Fruit fly (Drosophila melanogaster) whole organism, embryonic: Measurements from ENCODE around the gene IA-2.

Experiments used
- Ada2b ChIP-seq: fragments of 200-800 bp; sonication (Bioruptor generic); IDR thresholded peaks from 2 replicates; pipeline ENCODE4 v1.3.6; 2022; ENCODE audit warnings: missing biosample characterization, missing genetic modification characterization
- Bteb2 ChIP-seq: fragments of 200-800 bp; sonication (Bioruptor generic); optimal IDR thresholded peaks from 2 replicates; lab custom pipeline; 2016; ENCODE audit warnings: missing biosample characterization, missing genetic modification characterization
- CG1024 ChIP-seq: fragments of 200-800 bp; sonication (Bioruptor generic); IDR thresholded peaks from 2 replicates; pipeline ENCODE4 v1.3.6; 2022; ENCODE audit warnings: missing biosample characterization, missing genetic modification characterization
- CG10462 ChIP-seq: fragments of 200-800 bp; sonication (Bioruptor generic); optimal IDR thresholded peaks from 2 replicates; lab custom pipeline; 2016; ENCODE audit warnings: missing biosample characterization, missing genetic modification characterization
- CG11085 ChIP-seq: fragments of 200-800 bp; sonication (Bioruptor generic); IDR thresholded peaks from 2 replicates; pipeline ENCODE4 v1.3.6; 2022; ENCODE audit warnings: missing biosample characterization, missing genetic modification characterization
- CG12942 ChIP-seq: fragments of 200-800 bp; sonication (Bioruptor generic); optimal IDR thresholded peaks from 3 replicates; lab custom pipeline; 2016; ENCODE audit warnings: missing biosample characterization, missing genetic modification characterization
- CG15601 ChIP-seq: fragments of 200-800 bp; sonication (Bioruptor generic); optimal IDR thresholded peaks from 3 replicates; lab custom pipeline; 2019; ENCODE audit warnings: missing biosample characterization, mild to moderate bottlenecking, missing genetic modification characterization, moderate library complexity
- CG16779 ChIP-seq: fragments of 200-800 bp; sonication (Bioruptor generic); IDR thresholded peaks from 2 replicates; pipeline ENCODE4 v1.3.6; 2022; ENCODE audit warnings: missing biosample characterization, missing genetic modification characterization
- CG17186 ChIP-seq: fragments of 200-800 bp; sonication (Bioruptor generic); optimal IDR thresholded peaks from 3 replicates; lab custom pipeline; 2017; ENCODE audit warnings: missing biosample characterization, missing genetic modification reagents, missing genetic modification characterization
- CG18262 ChIP-seq: fragments of 200-800 bp; optimal IDR thresholded peaks from 3 replicates; lab custom pipeline; 2019; ENCODE audit warnings: missing biosample characterization, mild to moderate bottlenecking, missing genetic modification characterization, moderate library complexity
- CG18476 ChIP-seq: fragments of 200-800 bp; sonication (Bioruptor generic); optimal IDR thresholded peaks from 2 replicates; lab custom pipeline; 2016; ENCODE audit warnings: missing biosample characterization, mild to moderate bottlenecking, missing genetic modification characterization
- CG3281 ChIP-seq: fragments of 200-800 bp; sonication (Bioruptor generic); optimal IDR thresholded peaks from 3 replicates; lab custom pipeline; 2017; ENCODE audit warnings: missing biosample characterization, mild to moderate bottlenecking, missing genetic modification characterization
- CG34422 ChIP-seq: fragments of 200-800 bp; sonication (Bioruptor generic); IDR thresholded peaks from 3 replicates; pipeline ENCODE4 v1.3.6; 2022; ENCODE audit warnings: missing biosample characterization, missing genetic modification characterization
- CG42726 ChIP-seq: fragments of 200-800 bp; sonication (Bioruptor generic); IDR thresholded peaks from 2 replicates; pipeline ENCODE4 v1.3.6; 2022; ENCODE audit warnings: missing biosample characterization, missing genetic modification characterization; ENCODE audit not compliant: partially characterized antibody
- CG4282 ChIP-seq: fragments of 200-800 bp; sonication (Bioruptor generic); optimal IDR thresholded peaks from 2 replicates; lab custom pipeline; 2016; ENCODE audit warnings: missing biosample characterization, missing genetic modification characterization
- CG4328 ChIP-seq: fragments of 200-800 bp; sonication (Bioruptor generic); optimal IDR thresholded peaks from 3 replicates; lab custom pipeline; 2017; ENCODE audit warnings: missing biosample characterization, missing genetic modification reagents, missing genetic modification characterization
- CG4617 ChIP-seq: fragments of 200-800 bp; sonication (Bioruptor generic); optimal IDR thresholded peaks from 3 replicates; lab custom pipeline; 2016; ENCODE audit warnings: missing biosample characterization, missing genetic modification characterization, borderline replicate concordance
- CG4820 ChIP-seq: fragments of 200-800 bp; sonication (Bioruptor generic); optimal IDR thresholded peaks from 3 replicates; lab custom pipeline; 2016; ENCODE audit warnings: missing biosample characterization, missing genetic modification characterization
- CG6175 ChIP-seq: fragments of 200-800 bp; sonication (Bioruptor generic); IDR thresholded peaks from 3 replicates; pipeline ENCODE4 v1.3.6; 2022; ENCODE audit warnings: missing biosample characterization, missing genetic modification characterization
- CG8359 ChIP-seq: fragments of 200-800 bp; sonication (Bioruptor generic); optimal IDR thresholded peaks from 2 replicates; lab custom pipeline; 2017; ENCODE audit warnings: missing biosample characterization, mild to moderate bottlenecking, missing genetic modification characterization, borderline replicate concordance
- CG8478 ChIP-seq: fragments of >200 bp; optimal IDR thresholded peaks from 2 replicates; lab custom pipeline; 2018
- CG9876 ChIP-seq: fragments of 200-800 bp; sonication (Bioruptor generic); optimal IDR thresholded peaks from 2 replicates; lab custom pipeline; 2016; ENCODE audit warnings: missing biosample characterization, missing genetic modification characterization
- Chrac-16 ChIP-seq: fragments of 200-800 bp; sonication (Bioruptor generic); optimal IDR thresholded peaks from 3 replicates; lab custom pipeline; 2016; ENCODE audit warnings: missing biosample characterization, missing genetic modification characterization
- D19A ChIP-seq: fragments of 200-800 bp; optimal IDR thresholded peaks from 3 replicates; lab custom pipeline; 2019; ENCODE audit warnings: missing biosample characterization, mild to moderate bottlenecking, missing genetic modification characterization, moderate library complexity
- Deaf1 ChIP-seq: fragments of 200-800 bp; optimal IDR thresholded peaks from 3 replicates; lab custom pipeline; 2019; ENCODE audit warnings: missing biosample characterization, mild to moderate bottlenecking, missing genetic modification characterization, moderate library complexity
- GATAe ChIP-seq: fragments of 200-800 bp; sonication (Bioruptor generic); conservative IDR thresholded peaks from 2 replicates; pipeline ENCODE4 v1.3.6; 2022; ENCODE audit warnings: missing biosample characterization, missing genetic modification characterization
- Hsf ChIP-seq: fragments of 200-800 bp; sonication (Bioruptor generic); optimal IDR thresholded peaks from 3 replicates; lab custom pipeline; 2016; ENCODE audit warnings: missing biosample characterization, missing genetic modification characterization
- Lhr ChIP-seq: fragments of 200-800 bp; sonication (Bioruptor generic); optimal IDR thresholded peaks from 3 replicates; lab custom pipeline; 2017; ENCODE audit warnings: mild to moderate bottlenecking, missing biosample characterization, missing genetic modification reagents, missing genetic modification characterization
- NC2β ChIP-seq: fragments of 200-800 bp; sonication (Bioruptor generic); optimal IDR thresholded peaks from 2 replicates; lab custom pipeline; 2016; ENCODE audit warnings: missing biosample characterization, missing genetic modification characterization
- Nf-YA ChIP-seq: fragments of 200-800 bp; sonication (Bioruptor generic); IDR thresholded peaks from 2 replicates; pipeline ENCODE4 v1.3.6; 2022; ENCODE audit warnings: missing biosample characterization, missing genetic modification characterization
- Rx ChIP-seq: fragments of 200-800 bp; sonication (Bioruptor generic); IDR thresholded peaks from 2 replicates; pipeline ENCODE4 v1.3.6; 2022; ENCODE audit warnings: missing biosample characterization, missing genetic modification characterization
- Sox102F ChIP-seq: fragments of 200-800 bp; sonication (Bioruptor generic); optimal IDR thresholded peaks from 2 replicates; lab custom pipeline; 2018; ENCODE audit warnings: missing biosample characterization, mild to moderate bottlenecking, missing genetic modification characterization, moderate library complexity
- Spps ChIP-seq: fragments of 200-800 bp; sonication (Bioruptor generic); optimal IDR thresholded peaks from 2 replicates; lab custom pipeline; 2018; ENCODE audit warnings: missing biosample characterization, mild to moderate bottlenecking, missing genetic modification characterization
- Tbp ChIP-seq: fragments of >200 bp; optimal IDR thresholded peaks from 2 replicates; lab custom pipeline; 2018; ENCODE audit warnings: missing biosample characterization, missing genetic modification characterization
- Usf ChIP-seq: fragments of 200-800 bp; sonication (Bioruptor generic); optimal IDR thresholded peaks from 2 replicates; lab custom pipeline; 2017; ENCODE audit warnings: missing genotype, missing biosample characterization, missing genetic modification characterization
- bowl ChIP-seq: fragments of 200-800 bp; sonication (Bioruptor generic); IDR thresholded peaks from 2 replicates; pipeline ENCODE4 v1.3.6; 2022; ENCODE audit warnings: missing biosample characterization, missing genetic modification characterization
- dimm ChIP-seq: fragments of 200-800 bp; sonication (Bioruptor generic); IDR thresholded peaks from 2 replicates; pipeline ENCODE4 v1.3.6; 2022; ENCODE audit warnings: missing biosample characterization, missing genetic modification characterization
- dm ChIP-seq: fragments of 200-800 bp; sonication (Bioruptor generic); optimal IDR thresholded peaks from 3 replicates; lab custom pipeline; 2016; ENCODE audit warnings: missing biosample characterization, missing genetic modification characterization
- dysf ChIP-seq: fragments of 200-800 bp; sonication (Bioruptor generic); IDR thresholded peaks from 3 replicates; pipeline ENCODE4 v1.3.6; 2022; ENCODE audit warnings: missing biosample characterization, missing genetic modification characterization
- gcm ChIP-seq: fragments of 200-800 bp; sonication (Bioruptor generic); optimal IDR thresholded peaks from 2 replicates; lab custom pipeline; 2019; ENCODE audit warnings: missing biosample characterization, mild to moderate bottlenecking, missing genetic modification characterization, moderate library complexity
- grn ChIP-seq: fragments of 200-800 bp; sonication (Bioruptor generic); optimal IDR thresholded peaks from 3 replicates; lab custom pipeline; 2017; ENCODE audit warnings: missing biosample characterization, missing genetic modification characterization
- gt ChIP-seq: fragments of 200-800 bp; sonication (Bioruptor generic); IDR thresholded peaks from 2 replicates; pipeline ENCODE4 v1.3.6; 2022; ENCODE audit warnings: missing biosample characterization, missing genetic modification characterization
- ind ChIP-seq: fragments of 200-800 bp; sonication (Bioruptor generic); optimal IDR thresholded peaks from 3 replicates; lab custom pipeline; 2016; ENCODE audit warnings: missing biosample characterization, missing genetic modification characterization
- klu ChIP-seq: fragments of 200-800 bp; sonication (Bioruptor generic); IDR thresholded peaks from 2 replicates; pipeline ENCODE4 v1.3.6; 2022; ENCODE audit warnings: missing biosample characterization, missing genetic modification characterization
- pnt ChIP-seq: fragments of 200-800 bp; sonication (Bioruptor generic); optimal IDR thresholded peaks from 3 replicates; lab custom pipeline; 2016; ENCODE audit warnings: missing biosample characterization, missing genetic modification characterization
- prd ChIP-seq, 3 experiments: fragments of >200 bp in 2 of 3; fragments of 200-800 bp in 1 of 3; sonication (Bioruptor generic) in 1 of 3; optimal IDR thresholded peaks in 2 of 3; IDR thresholded peaks in 1 of 3; 2 replicates in 2 of 3; 3 replicates in 1 of 3; pipeline versions ENCODE4 v1.3.6 to Lab custom; 2017 to 2022; ENCODE audit warnings: missing biosample characterization in 1 of 3, missing genetic modification characterization in 1 of 3
- ranshi ChIP-seq: fragments of 200-800 bp; sonication (Bioruptor generic); IDR thresholded peaks from 2 replicates; pipeline ENCODE4 v1.3.6; 2022; ENCODE audit warnings: missing biosample characterization, missing genetic modification characterization
- ro ChIP-seq: fragments of 200-800 bp; sonication (Bioruptor generic); IDR thresholded peaks from 2 replicates; pipeline ENCODE4 v1.3.6; 2022; ENCODE audit warnings: missing biosample characterization, missing genetic modification characterization
- row ChIP-seq: fragments of 200-800 bp; sonication (Bioruptor generic); IDR thresholded peaks from 3 replicates; pipeline ENCODE4 v1.3.6; 2022; ENCODE audit warnings: missing biosample characterization, missing genetic modification characterization
- slp2 ChIP-seq: fragments of 200-800 bp; sonication (Bioruptor generic); optimal IDR thresholded peaks from 2 replicates; lab custom pipeline; 2016; ENCODE audit warnings: missing biosample characterization, missing genetic modification characterization
- tll ChIP-seq, 2 experiments: fragments of 200-800 bp in 1 of 2; fragments of >200 bp in 1 of 2; sonication (Bioruptor generic) in 1 of 2; optimal IDR thresholded peaks; 2 replicates each; lab custom pipeline; 2017 to 2019; ENCODE audit warnings: missing biosample characterization in 2 of 2, missing genetic modification characterization in 2 of 2, mild to moderate bottlenecking in 1 of 2, moderate library complexity in 1 of 2
- unpg ChIP-seq: fragments of 200-800 bp; sonication (Bioruptor generic); optimal IDR thresholded peaks from 3 replicates; lab custom pipeline; 2018; ENCODE audit warnings: missing biosample characterization, mild to moderate bottlenecking, missing genetic modification characterization, moderate library complexity

IA-2 gene

dm6 chr2L:974105-974504, 73.7 kb downstream of the IA-2 start (continued):
- TF ChIP-seq GATAe (GFP tag; lab: Robert Waterston, UW), result no peak
- no peak for TF ChIP-seq CG18476
- peak; percentile 15 for TF ChIP-seq pnt (GFP tag; lab: Kevin White, UChicago)
- no peak for TF ChIP-seq bowl
- TF ChIP-seq dm, result no peak
- TF ChIP-seq dysf, result no peak
- no peak for TF ChIP-seq prd (optimal IDR thresholded peaks at IDR 0.05; lab: Kevin White, UChicago)
- 0 out of 3 replicates have a peak, but pooled peaks have one; percentile 12 for TF ChIP-seq prd (GFP tag; IDR thresholded peaks at IDR 0.05; lab: Robert Waterston, UW)
- TF ChIP-seq dimm, result no peak
- TF ChIP-seq CG8359 (GFP tag; lab: Kevin White, UChicago), result no peak
- peak; percentile 36 for TF ChIP-seq CG18262 (tag; lab: Kevin White, UChicago)
- no peak for TF ChIP-seq CG6175 (GFP tag; lab: Robert Waterston, UW)
- TF ChIP-seq CG1024 (GFP tag; lab: Robert Waterston, UW), result peak; percentile 44; the same call in 1 of the 2 replicates
- peak; percentile 62 for TF ChIP-seq gcm (GFP tag; lab: Kevin White, UChicago)
- peak; percentile 69 for TF ChIP-seq CG15601 (tag; lab: Kevin White, UChicago)
- TF ChIP-seq CG4617 (GFP tag; lab: Kevin White, UChicago), result no peak
- no peak for TF ChIP-seq CG34422 (GFP tag; lab: Robert Waterston, UW)
- no peak for TF ChIP-seq ind (GFP tag; lab: Kevin White, UChicago)
- TF ChIP-seq Hsf, result no peak
- TF ChIP-seq grn (GFP tag; lab: Kevin White, UChicago), result no peak
- TF ChIP-seq klu (GFP tag; lab: Robert Waterston, UW), result no peak
- TF ChIP-seq Ada2b (GFP tag; lab: Robert Waterston, UW), result no peak
- no peak for TF ChIP-seq row (GFP tag; lab: Robert Waterston, UW)
- TF ChIP-seq Deaf1 (tag; lab: Kevin White, UChicago), result no peak
- no peak for TF ChIP-seq CG4282
- no peak for TF ChIP-seq tll (GFP tag; optimal IDR thresholded peaks at IDR 0.05; lab: Kevin White, UChicago)
- TF ChIP-seq Bteb2 (GFP tag; lab: Kevin White, UChicago), result no peak
- TF ChIP-seq CG4820 (GFP tag; lab: Kevin White, UChicago), result no peak
- TF ChIP-seq CG11085 (GFP tag; lab: Robert Waterston, UW), result no peak
- TF ChIP-seq CG4328, result no peak
- no peak for TF ChIP-seq D19A (tag; lab: Kevin White, UChicago)
- TF ChIP-seq Lhr (GFP tag; lab: Kevin White, UChicago), result peak; percentile 29
- no peak for TF ChIP-seq CG8478 (lab: Kevin White, UChicago)
- no peak for TF ChIP-seq ranshi (GFP tag; lab: Robert Waterston, UW)
- TF ChIP-seq slp2 (GFP tag; lab: Kevin White, UChicago), result no peak
- peak; percentile 31 for TF ChIP-seq CG10462
- no peak for TF ChIP-seq Rx (GFP tag; lab: Robert Waterston, UW)
- TF ChIP-seq CG9876, result peak; percentile 31
- TF ChIP-seq Tbp (GFP tag; lab: Kevin White, UChicago), result no peak
- no peak for TF ChIP-seq CG12942 (GFP tag; lab: Kevin White, UChicago)
- no peak for TF ChIP-seq CG17186 (GFP tag; lab: Kevin White, UChicago)
- no peak for TF ChIP-seq gt
- TF ChIP-seq NC2β (GFP tag; lab: Kevin White, UChicago), result peak; percentile 35
- no peak for TF ChIP-seq CG16779 (GFP tag; lab: Robert Waterston, UW)
- TF ChIP-seq Nf-YA, result peak; percentile 52; the same call in 1 of the 2 replicates
- TF ChIP-seq Chrac-16 (GFP tag; lab: Kevin White, UChicago), result no peak
- TF ChIP-seq CG3281, result no peak
- no peak for TF ChIP-seq CG42726
- TF ChIP-seq unpg, result peak; percentile 18
- no peak for TF ChIP-seq Usf (GFP tag; lab: Kevin White, UChicago)
- peak; percentile 49 for TF ChIP-seq Spps (tag; lab: Kevin White, UChicago)
- no peak for TF ChIP-seq ro (GFP tag; lab: Robert Waterston, UW)
- no peak for TF ChIP-seq Sox102F
